Worm (Caenorhabditis elegans): ENCODE data around the gene str-222.
A peak's percentile ranks its signal among the peaks of the same experiment; 100 is the strongest.

str-222 gene

DNA sequence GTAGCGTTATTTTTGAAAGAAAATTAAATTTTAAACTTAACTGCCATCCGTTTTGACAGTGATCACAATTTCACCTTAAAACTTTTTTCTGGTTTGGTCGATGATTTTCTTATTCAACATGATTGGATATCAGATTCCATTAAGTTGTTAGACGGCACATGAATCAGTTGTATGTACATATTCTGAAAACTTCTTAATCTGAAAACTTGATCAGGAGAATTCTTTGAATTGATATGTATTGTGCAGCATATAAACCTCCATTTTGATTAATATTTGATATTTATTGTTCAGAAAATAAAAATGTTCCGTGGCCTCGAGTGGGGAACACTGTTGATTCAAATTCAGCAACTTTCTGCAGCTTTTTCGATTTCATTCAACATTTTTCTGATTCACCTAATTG is 4.0 kb downstream of the str-222 start, which contains the start of gene str-221:
TSS of gene str-221 (plus strand) at position 301 of the 400 bp plus-strand sequence.
- TF ChIP-seq lin-13 (GFP tag; optimal IDR thresholded peaks at IDR 0.05) (no peak), ZK337.2 (GFP tag; IDR thresholded peaks at IDR 0.05) (no peak), ces-1 (GFP tag; optimal IDR thresholded peaks at IDR 0.05) (no peak)

- no peak for TF ChIP-seq hif-1 (tag; optimal IDR thresholded peaks at IDR 0.05)
Observed at ce11 chrV:1642199-1642598, 6.2 kb downstream of the str-222 start, which contains the start of gene Y46H3D.1. Gene Y46H3D.1 (plus strand): TSS chrV:1642499.

DNA sequence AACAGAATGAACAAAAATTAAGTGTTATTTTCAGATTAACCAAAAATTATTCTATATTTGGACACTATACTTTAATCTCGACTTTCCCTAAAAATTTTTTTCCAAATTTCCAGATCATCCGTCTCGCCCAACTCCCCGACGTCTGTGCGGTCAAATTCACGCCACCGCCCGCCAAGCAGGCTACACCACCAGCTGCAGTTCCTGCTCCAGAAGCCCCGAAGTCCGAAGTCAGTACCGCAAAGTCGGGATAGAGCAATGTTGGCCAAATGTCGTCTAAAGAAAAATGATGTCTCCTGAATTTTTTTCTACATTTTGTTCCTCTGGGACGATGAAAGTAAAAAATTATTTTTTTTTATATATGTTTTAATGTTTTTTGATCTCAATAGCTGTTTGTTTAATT is 6.8 kb downstream of the str-222 start:
- peak; percentile 75; the same call in 1 of the 2 replicates for TF ChIP-seq F44E2.7 (GFP tag; IDR thresholded peaks at IDR 0.05)
- TF ChIP-seq dmd-8 (GFP tag; IDR thresholded peaks at IDR 0.05), result 0 out of 2 replicates have a peak, but pooled peaks have one; percentile 25
- no peak for TF ChIP-seq daf-8 (GFP tag; IDR thresholded peaks at IDR 0.05)

- no peak for TF ChIP-seq dpl-1 (GFP tag; optimal IDR thresholded peaks at IDR 0.05)
- no peak for TF ChIP-seq lin-1 (GFP tag; IDR thresholded peaks at IDR 0.05)
- no peak for TF ChIP-seq R02D3.7 (tag; optimal IDR thresholded peaks at IDR 0.05)
- TF ChIP-seq daf-16 (GFP tag; optimal IDR thresholded peaks at IDR 0.05), result peak in 1 of 2 experiments; percentile 96
- TF ChIP-seq daf-16 (tag; optimal IDR thresholded peaks at IDR 0.05), result no peak
Observed at ce11 chrV:1643886-1644285, 7.9 kb downstream of the str-222 start, which contains the start of gene alh-2. Gene alh-2 (plus strand): TSS chrV:1644169.

DNA sequence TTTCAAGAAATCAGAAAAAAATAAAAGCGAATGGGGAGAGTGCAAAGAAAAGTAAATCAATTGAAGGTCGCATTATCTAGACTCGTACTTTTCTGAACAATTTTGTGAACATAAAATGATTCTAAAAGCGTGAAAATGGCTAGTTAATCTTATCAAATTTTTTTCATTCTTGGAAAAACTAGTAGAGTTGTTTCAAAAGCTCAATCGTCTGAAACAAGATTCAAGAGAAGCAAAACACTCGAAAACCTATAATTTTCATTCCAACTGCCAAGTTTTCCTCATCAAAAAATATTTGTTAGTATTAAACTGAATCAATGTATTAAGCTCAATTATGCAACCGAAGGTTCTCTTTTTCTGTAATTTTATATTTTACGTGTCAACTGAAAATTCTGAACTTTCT is 12.0 kb downstream of the str-222 start, which contains the start of gene irld-45:
TSS of gene irld-45 (plus strand) at position 301 of the 400 bp plus-strand sequence.
- peak; percentile 67 for TF ChIP-seq aha-1 (tag)
- TF ChIP-seq dmd-8 (GFP tag; IDR thresholded peaks at IDR 0.05), result no peak

ce11 chrV:1651045-1651444 is 15.1 kb downstream of the str-222 start, which contains the start of gene irld-44:
Gene irld-44 (plus strand): TSS chrV:1651345.
- TF ChIP-seq ceh-32 (tag; optimal IDR thresholded peaks at IDR 0.05; ENCODE audit: poor library complexity) (no peak), spr-3 (GFP tag; optimal IDR thresholded peaks at IDR 0.05) (no peak), dmd-6 (GFP tag; IDR thresholded peaks at IDR 0.05) (no peak), ama-1 (optimal IDR thresholded peaks at IDR 0.05) (no peak), Y105C5A.15 (GFP tag; IDR thresholded peaks at IDR 0.05) (no peak), tag-97 (GFP tag; IDR thresholded peaks at IDR 0.05) (no peak), saeg-2 (GFP tag; IDR thresholded peaks at IDR 0.05) (no peak), nhr-237 (tag; optimal IDR thresholded peaks at IDR 0.05) (no peak), F10B5.3 (tag; optimal IDR thresholded peaks at IDR 0.05) (no peak), madf-9 (GFP tag; conservative IDR thresholded peaks at IDR 0.05) (no peak), ceh-62 (tag; optimal IDR thresholded peaks at IDR 0.05) (no peak), nhr-111 (GFP tag; optimal IDR thresholded peaks at IDR 0.05) (no peak), dmd-8 (GFP tag; IDR thresholded peaks at IDR 0.05) (no peak)

DNA sequence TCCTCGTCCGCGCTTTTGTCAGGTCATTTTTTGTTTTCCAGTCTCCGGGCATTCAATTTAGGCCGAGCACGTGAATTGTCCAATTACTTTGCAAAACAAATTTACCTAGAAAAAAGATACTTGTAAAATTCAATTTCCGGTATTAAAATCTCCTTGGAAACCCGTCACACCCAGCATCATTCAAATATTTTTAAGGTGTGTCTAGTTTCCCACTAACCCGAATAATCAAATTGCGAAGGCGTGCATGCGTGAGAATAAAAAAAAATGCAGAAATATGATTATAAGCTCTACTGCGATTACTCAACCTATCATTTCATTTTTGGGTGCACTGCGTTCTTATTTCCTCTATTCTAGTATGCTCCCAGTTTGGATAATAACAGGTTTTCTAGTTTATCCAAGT is 18.9 kb downstream of the str-222 start, which contains the start of gene irld-11:
TSS of gene irld-11 (plus strand) at position 301 of the 400 bp plus-strand sequence.
- TF ChIP-seq nhr-42 (GFP tag; IDR thresholded peaks at IDR 0.05) (no peak), zip-2 (tag; optimal IDR thresholded peaks at IDR 0.05) (no peak), unc-62 (GFP tag; optimal IDR thresholded peaks at IDR 0.05 in 1 of 2) (no peak), unc-62 (tag; optimal IDR thresholded peaks at IDR 0.05) (no peak), mep-1 (tag; optimal IDR thresholded peaks at IDR 0.05) (no peak), tra-1 (GFP tag; IDR thresholded peaks at IDR 0.05) (no peak), nhr-28 (tag; optimal IDR thresholded peaks at IDR 0.05) (no peak), nhr-41 (GFP tag; IDR thresholded peaks at IDR 0.05) (no peak), aha-1 (tag) (no peak)
